Worm (Caenorhabditis elegans): ENCODE results near the gene F54B11.10.

DNA sequence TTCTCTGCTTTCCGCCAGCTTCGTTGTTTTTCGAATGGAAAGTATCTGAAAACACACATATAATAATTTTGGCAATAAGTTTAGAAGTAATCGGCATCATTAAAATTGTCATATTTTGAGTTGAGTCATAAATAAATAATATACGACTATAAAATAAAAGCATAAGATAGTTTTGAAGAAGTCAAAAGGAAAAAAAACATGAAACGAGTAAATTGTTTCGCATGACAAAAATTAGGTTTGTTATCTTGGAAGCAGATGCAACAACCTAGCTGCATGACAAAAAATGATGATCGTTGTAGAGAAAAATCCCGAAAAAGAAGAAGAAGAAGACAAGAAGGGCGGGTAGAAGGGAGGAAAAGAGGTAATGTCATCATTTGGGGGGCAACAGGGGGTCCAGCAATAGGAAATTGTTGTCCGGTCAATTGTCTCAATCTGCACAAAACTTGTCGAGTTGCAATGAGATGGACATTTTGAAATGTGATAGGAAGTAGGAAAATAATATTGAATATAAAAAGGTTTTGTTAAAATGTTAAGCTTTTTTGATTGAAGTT, 49.3 kb downstream of the F54B11.10 start, which contains the start of gene nlg-1:
- no peak for TF ChIP-seq snpc-4 (tag; optimal IDR thresholded peaks at IDR 0.05)
- TF ChIP-seq alr-1 (tag; optimal IDR thresholded peaks at IDR 0.05) = no peak
- no peak for TF ChIP-seq nhr-129 (tag; optimal IDR thresholded peaks at IDR 0.05)
- TF ChIP-seq aly-2 (tag; optimal IDR thresholded peaks at IDR 0.05) = no peak
- TF ChIP-seq nhr-12 (tag; optimal IDR thresholded peaks at IDR 0.05) = no peak

All from whole organism, L2 larva.